Worm (Caenorhabditis elegans) whole organism, late embryonic: Measurements from ENCODE around the gene F25A2.1.

ENCODE experiments used
- K09A11.1 ChIP-seq: sonication (generic microtip); optimal IDR thresholded peaks from 2 replicates; lab custom pipeline; 2017; ENCODE audit warnings: antibody characterized with exemption, mild to moderate bottlenecking, missing genetic modification characterization, missing compliant biosample characterization; ENCODE audit not compliant: insufficient read depth
- ceh-45 ChIP-seq: fragments of 200-800 bp; sonication (Bioruptor generic); IDR thresholded peaks from 2 replicates; pipeline ENCODE4 v1.3.6; 2022; ENCODE audit warnings: missing genetic modification reagents, missing genetic modification characterization, missing compliant biosample characterization
- che-1 ChIP-seq: sonication (generic microtip); optimal IDR thresholded peaks from 2 replicates; lab custom pipeline; 2016; ENCODE audit warnings: mild to moderate bottlenecking, missing genetic modification characterization, missing compliant biosample characterization
- hlh-30 ChIP-seq: sonication (generic microtip); optimal IDR thresholded peaks from 2 replicates; lab custom pipeline; 2017; ENCODE audit warnings: antibody characterized with exemption, missing genetic modification characterization, missing compliant biosample characterization; ENCODE audit not compliant: insufficient read depth
- lim-6 ChIP-seq: sonication (generic microtip); optimal IDR thresholded peaks from 2 replicates; lab custom pipeline; 2016; ENCODE audit warnings: missing genetic modification characterization, missing compliant biosample characterization
- madf-2 ChIP-seq: sonication (generic microtip); optimal IDR thresholded peaks from 2 replicates; lab custom pipeline; 2017; ENCODE audit warnings: missing genetic modification characterization, missing compliant biosample characterization
- nfya-1 ChIP-seq: sonication (generic microtip); optimal IDR thresholded peaks from 2 replicates; lab custom pipeline; 2017; ENCODE audit warnings: missing genetic modification characterization, mild to moderate bottlenecking, missing compliant biosample characterization, antibody characterized with exemption, moderate library complexity
- nhr-11 ChIP-seq: fragments of 150-350 bp; optimal IDR thresholded peaks from 2 replicates; lab custom pipeline; 2014; ENCODE audit warnings: missing biosample characterization, missing genetic modification characterization
- pha-4 ChIP-seq: fragments of 150-350 bp; optimal IDR thresholded peaks from 2 replicates; lab custom pipeline; 2018; ENCODE audit warnings: missing biosample characterization, missing genetic modification reagents, missing genetic modification characterization
- pqm-1 ChIP-seq: sonication (generic microtip); optimal IDR thresholded peaks from 2 replicates; lab custom pipeline; 2016; ENCODE audit warnings: missing genetic modification characterization, missing compliant biosample characterization
- rnt-1 ChIP-seq: sonication (generic microtip); optimal IDR thresholded peaks from 2 replicates; lab custom pipeline; 2016; ENCODE audit warnings: missing genetic modification characterization, missing compliant biosample characterization

DNA sequence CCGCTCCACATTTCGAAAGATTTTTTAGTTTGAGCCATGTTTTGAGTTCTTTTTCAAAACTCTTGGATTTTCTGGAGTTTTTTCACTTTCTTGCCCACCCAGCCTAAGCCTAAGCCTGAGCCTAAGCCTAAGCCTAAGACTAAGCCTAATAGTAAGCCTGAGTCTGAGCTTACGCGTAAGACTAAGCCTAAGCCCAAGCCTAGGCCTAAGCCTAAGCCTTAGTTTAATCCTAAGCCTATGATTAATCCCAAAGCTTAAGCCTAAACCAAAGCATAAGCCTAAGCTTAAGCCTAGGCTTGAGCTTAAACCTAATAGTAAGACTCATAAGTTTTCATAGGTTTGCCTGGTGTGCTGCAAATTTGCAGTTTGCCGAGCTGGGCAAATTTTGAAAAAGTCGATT lies 37.1 kb upstream of the F25A2.1 start:
- TF ChIP-seq pqm-1 (tag; lab: Kevin White, UChicago) (no peak), rnt-1 (no peak), ceh-45 (GFP tag; lab: Robert Waterston, UW) (no peak), pha-4 (tag; lab: Kevin White, UChicago) (no peak), che-1 (tag; lab: Kevin White, UChicago) (no peak), nhr-11 (tag; lab: Kevin White, UChicago) (no peak), hlh-30 (tag; lab: Kevin White, UChicago) (no peak), lim-6 (no peak), madf-2 (tag; lab: Kevin White, UChicago) (no peak), K09A11.1 (tag; lab: Kevin White, UChicago) (no peak), nfya-1 (tag; lab: Kevin White, UChicago) (no peak)
